Fruit fly (Drosophila melanogaster) whole organism, embryonic: ENCODE data around the gene Gprk2.

Experiments used
- B-H1 ChIP-seq: fragments of 200-800 bp; sonication (Bioruptor generic); IDR thresholded peaks from 3 replicates; pipeline ENCODE4 v1.3.6; 2022; ENCODE audit warnings: missing biosample characterization, missing genetic modification characterization
- CG10209 ChIP-seq: fragments of 200-800 bp; sonication (Bioruptor generic); optimal IDR thresholded peaks from 3 replicates; lab custom pipeline; 2017; ENCODE audit warnings: missing biosample characterization, mild to moderate bottlenecking, missing genetic modification characterization, missing genetic modification reagents
- CG10366 ChIP-seq: fragments of 200-800 bp; sonication (Bioruptor generic); IDR thresholded peaks from 2 replicates; pipeline ENCODE4 v1.3.6; 2022; ENCODE audit warnings: missing biosample characterization, missing genetic modification characterization
- CG10979 ChIP-seq: fragments of 200-800 bp; sonication (Bioruptor generic); optimal IDR thresholded peaks from 2 replicates; lab custom pipeline; 2018; ENCODE audit warnings: missing biosample characterization, mild to moderate bottlenecking, missing genetic modification characterization, moderate library complexity
- CG14710 ChIP-seq: fragments of 200-800 bp; sonication (Bioruptor generic); optimal IDR thresholded peaks from 3 replicates; lab custom pipeline; 2019; ENCODE audit warnings: missing biosample characterization, mild to moderate bottlenecking, missing genetic modification characterization, moderate library complexity
- CG17802 ChIP-seq: fragments of 200-800 bp; sonication (Bioruptor generic); optimal IDR thresholded peaks from 2 replicates; lab custom pipeline; 2018; ENCODE audit warnings: missing biosample characterization, mild to moderate bottlenecking, missing genetic modification characterization, moderate library complexity
- CG2202 ChIP-seq: fragments of 200-800 bp; sonication (Bioruptor generic); optimal IDR thresholded peaks from 2 replicates; lab custom pipeline; 2018; ENCODE audit warnings: missing biosample characterization, mild to moderate bottlenecking, missing genetic modification characterization
- CG34224 ChIP-seq: fragments of 200-800 bp; sonication (Bioruptor generic); IDR thresholded peaks from 3 replicates; pipeline ENCODE4 v1.3.6; 2022; ENCODE audit warnings: missing biosample characterization, missing genetic modification characterization; ENCODE audit not compliant: partially characterized antibody
- CG4404 ChIP-seq: fragments of 200-800 bp; sonication (Bioruptor generic); IDR thresholded peaks from 2 replicates; pipeline ENCODE4 v1.3.6; 2022; ENCODE audit warnings: missing biosample characterization, missing genetic modification characterization
- CG6175 ChIP-seq: fragments of 200-800 bp; sonication (Bioruptor generic); IDR thresholded peaks from 3 replicates; pipeline ENCODE4 v1.3.6; 2022; ENCODE audit warnings: missing biosample characterization, missing genetic modification characterization
- CG6765 ChIP-seq: fragments of 200-800 bp; sonication (Bioruptor generic); optimal IDR thresholded peaks from 3 replicates; lab custom pipeline; 2017; ENCODE audit warnings: missing biosample characterization, mild to moderate bottlenecking, missing genetic modification characterization
- CG7372 ChIP-seq: fragments of 200-800 bp; sonication (Bioruptor generic); IDR thresholded peaks from 2 replicates; pipeline ENCODE4 v1.3.6; 2022; ENCODE audit warnings: missing biosample characterization, missing genetic modification characterization
- CG7963 ChIP-seq: fragments of 200-800 bp; sonication (Bioruptor generic); IDR thresholded peaks from 3 replicates; pipeline ENCODE4 v1.3.6; 2022; ENCODE audit warnings: missing biosample characterization, missing genetic modification characterization; ENCODE audit not compliant: partially characterized antibody
- CG7987 ChIP-seq: fragments of 200-800 bp; sonication (Bioruptor generic); optimal IDR thresholded peaks from 2 replicates; lab custom pipeline; 2018; ENCODE audit warnings: missing biosample characterization, mild to moderate bottlenecking, missing genetic modification characterization, moderate library complexity
- CG9727 ChIP-seq: fragments of 200-800 bp; sonication (Bioruptor generic); optimal IDR thresholded peaks from 3 replicates; lab custom pipeline; 2017; ENCODE audit warnings: missing biosample characterization, mild to moderate bottlenecking, missing genetic modification characterization
- CkIIα-i1 ChIP-seq: fragments of 200-800 bp; sonication (Bioruptor generic); IDR thresholded peaks from 2 replicates; pipeline ENCODE4 v1.3.6; 2022; ENCODE audit warnings: missing biosample characterization, missing genetic modification characterization
- CoRest ChIP-seq: fragments of 200-800 bp; sonication (Bioruptor generic); optimal IDR thresholded peaks from 3 replicates; lab custom pipeline; 2018; ENCODE audit warnings: missing biosample characterization, mild to moderate bottlenecking, missing genetic modification characterization, moderate library complexity
- E2f2 ChIP-seq: fragments of 200-800 bp; sonication (Bioruptor generic); IDR thresholded peaks from 2 replicates; pipeline ENCODE4 v1.3.6; 2022; ENCODE audit warnings: missing biosample characterization, missing genetic modification characterization
- Fer2 ChIP-seq: fragments of 200-800 bp; sonication (Bioruptor generic); optimal IDR thresholded peaks from 2 replicates; lab custom pipeline; 2018; ENCODE audit warnings: missing biosample characterization, mild to moderate bottlenecking, missing genetic modification characterization, moderate library complexity
- Gsc ChIP-seq: fragments of 200-800 bp; sonication (Bioruptor generic); IDR thresholded peaks from 2 replicates; pipeline ENCODE4 v1.3.6; 2022; ENCODE audit warnings: missing biosample characterization, missing genetic modification characterization
- HLH54F ChIP-seq: fragments of 200-800 bp; sonication (Bioruptor generic); optimal IDR thresholded peaks from 3 replicates; lab custom pipeline; 2016; ENCODE audit warnings: missing biosample characterization, missing genetic modification characterization
- Hr3 ChIP-seq: fragments of 200-800 bp; sonication (Bioruptor generic); optimal IDR thresholded peaks from 3 replicates; lab custom pipeline; 2016; ENCODE audit warnings: missing biosample characterization, missing genetic modification characterization
- Myb ChIP-seq: fragments of 200-800 bp; sonication (Bioruptor generic); optimal IDR thresholded peaks from 2 replicates; lab custom pipeline; 2016; ENCODE audit warnings: missing biosample characterization, missing genetic modification characterization
- NK7.1 ChIP-seq: fragments of 200-800 bp; sonication (Bioruptor generic); optimal IDR thresholded peaks from 3 replicates; lab custom pipeline; 2016; ENCODE audit warnings: missing biosample characterization, missing genetic modification characterization
- Spps ChIP-seq: fragments of 200-800 bp; sonication (Bioruptor generic); optimal IDR thresholded peaks from 2 replicates; lab custom pipeline; 2018; ENCODE audit warnings: missing biosample characterization, mild to moderate bottlenecking, missing genetic modification characterization
- Sry-β ChIP-seq: fragments of 200-800 bp; sonication (Bioruptor generic); optimal IDR thresholded peaks from 2 replicates; lab custom pipeline; 2018; ENCODE audit warnings: missing biosample characterization, mild to moderate bottlenecking, missing genetic modification characterization, moderate library complexity
- Trl ChIP-seq, 3 experiments: fragments of >200 bp in 2 of 3; fragments of 200-800 bp in 1 of 3; sonication (Bioruptor generic) in 1 of 3; optimal IDR thresholded peaks; 2 replicates in 1 of 3; 3 replicates in 2 of 3; lab custom pipeline; 2016 to 2017; ENCODE audit warnings: missing biosample characterization in 1 of 3, missing genetic modification characterization in 1 of 3
- Usf ChIP-seq: fragments of 200-800 bp; sonication (Bioruptor generic); optimal IDR thresholded peaks from 2 replicates; lab custom pipeline; 2017; ENCODE audit warnings: missing genotype, missing biosample characterization, missing genetic modification characterization
- ap ChIP-seq: fragments of 200-800 bp; sonication (Bioruptor generic); IDR thresholded peaks from 2 replicates; pipeline ENCODE4 v1.3.6; 2022; ENCODE audit warnings: missing biosample characterization, missing genetic modification characterization
- bsh ChIP-seq, 2 experiments: fragments of 200-800 bp; sonication (Bioruptor generic); optimal IDR thresholded peaks; 2 replicates each; lab custom pipeline; 2017 to 2018; ENCODE audit warnings: mild to moderate bottlenecking in 2 of 2, missing biosample characterization in 2 of 2, missing genetic modification characterization in 2 of 2, moderate library complexity in 1 of 2
- cad ChIP-seq: fragments of >200 bp; optimal IDR thresholded peaks from 2 replicates; lab custom pipeline; 2017; ENCODE audit warnings: missing biosample characterization, missing genetic modification characterization
- caup ChIP-seq: fragments of 200-800 bp; sonication (Bioruptor generic); optimal IDR thresholded peaks from 3 replicates; lab custom pipeline; 2017; ENCODE audit warnings: missing biosample characterization, mild to moderate bottlenecking, missing genetic modification characterization, moderate library complexity; ENCODE audit not compliant: severe bottlenecking
- dati ChIP-seq: fragments of 200-800 bp; sonication (Bioruptor generic); IDR thresholded peaks from 2 replicates; pipeline ENCODE4 v1.3.6; 2022; ENCODE audit warnings: missing biosample characterization, missing genetic modification characterization
- disco-r ChIP-seq: fragments of 200-800 bp; sonication (Bioruptor generic); optimal IDR thresholded peaks from 2 replicates; lab custom pipeline; 2016; ENCODE audit warnings: missing biosample characterization, missing genetic modification characterization
- dysf ChIP-seq: fragments of 200-800 bp; sonication (Bioruptor generic); IDR thresholded peaks from 3 replicates; pipeline ENCODE4 v1.3.6; 2022; ENCODE audit warnings: missing biosample characterization, missing genetic modification characterization
- ems ChIP-seq: fragments of 200-800 bp; sonication (Bioruptor generic); optimal IDR thresholded peaks from 3 replicates; lab custom pipeline; 2016; ENCODE audit warnings: missing biosample characterization, missing genetic modification characterization
- esg ChIP-seq: fragments of 200-800 bp; sonication (Bioruptor generic); conservative IDR thresholded peaks from 2 replicates; pipeline ENCODE4 v1.3.6; 2022; ENCODE audit warnings: missing biosample characterization, missing genetic modification characterization
- ewg ChIP-seq: fragments of 200-800 bp; sonication (Bioruptor generic); optimal IDR thresholded peaks from 3 replicates; lab custom pipeline; 2017; ENCODE audit warnings: mild to moderate bottlenecking, missing biosample characterization, missing genetic modification reagents, missing genetic modification characterization
- fd96Cb ChIP-seq: fragments of 200-800 bp; sonication (Bioruptor generic); optimal IDR thresholded peaks from 2 replicates; lab custom pipeline; 2018; ENCODE audit warnings: missing biosample characterization, mild to moderate bottlenecking, missing genetic modification characterization, moderate library complexity
- ham ChIP-seq: fragments of 200-800 bp; sonication (Bioruptor generic); IDR thresholded peaks from 2 replicates; pipeline ENCODE4 v1.3.6; 2022; ENCODE audit warnings: missing biosample characterization, missing genetic modification characterization
- hth ChIP-seq: fragments of >200 bp; optimal IDR thresholded peaks from 2 replicates; lab custom pipeline; 2017; ENCODE audit warnings: inconsistent platforms
- jumu ChIP-seq: fragments of 200-800 bp; sonication (Bioruptor generic); optimal IDR thresholded peaks from 3 replicates; lab custom pipeline; 2016; ENCODE audit warnings: missing biosample characterization, missing genetic modification characterization
- ken ChIP-seq: fragments of 200-800 bp; sonication (Bioruptor generic); IDR thresholded peaks from 3 replicates; pipeline ENCODE4 v1.3.6; 2022; ENCODE audit warnings: missing biosample characterization, missing genetic modification characterization
- lola ChIP-seq, 3 experiments: fragments of >200 bp in 2 of 3; fragments of 200-800 bp in 1 of 3; sonication (Bioruptor generic) in 1 of 3; optimal IDR thresholded peaks; 2 replicates each; lab custom pipeline; 2017 to 2019; ENCODE audit warnings: missing biosample characterization in 3 of 3, missing genetic modification characterization in 3 of 3, mild to moderate bottlenecking in 1 of 3, moderate library complexity in 1 of 3
- pan ChIP-seq, 4 experiments: fragments of >200 bp in 3 of 4; fragments of 200-800 bp in 1 of 4; sonication (Bioruptor generic) in 1 of 4; optimal IDR thresholded peaks in 3 of 4; IDR thresholded peaks in 1 of 4; 2 replicates each; pipeline versions ENCODE4 v1.3.6 to Lab custom; 2017 to 2022; ENCODE audit warnings: missing biosample characterization in 2 of 4, missing genetic modification characterization in 2 of 4, mixed read lengths in 1 of 4
- pb ChIP-seq: fragments of 200-800 bp; sonication (Bioruptor generic); optimal IDR thresholded peaks from 3 replicates; lab custom pipeline; 2016; ENCODE audit warnings: missing biosample characterization, missing genetic modification characterization
- sim ChIP-seq: fragments of 200-800 bp; sonication (Bioruptor generic); IDR thresholded peaks from 2 replicates; pipeline ENCODE4 v1.3.6; 2022; ENCODE audit warnings: missing biosample characterization, missing genetic modification characterization
- sob ChIP-seq: fragments of 200-800 bp; sonication (Bioruptor generic); IDR thresholded peaks from 2 replicates; pipeline ENCODE4 v1.3.6; 2022; ENCODE audit warnings: missing biosample characterization, missing genetic modification characterization
- ssp ChIP-seq: fragments of 200-800 bp; sonication (Bioruptor generic); IDR thresholded peaks from 2 replicates; pipeline ENCODE4 v1.3.6; 2022; ENCODE audit warnings: missing biosample characterization, missing genetic modification characterization
- tap ChIP-seq: fragments of 200-800 bp; optimal IDR thresholded peaks from 3 replicates; lab custom pipeline; 2019; ENCODE audit warnings: missing biosample characterization, mild to moderate bottlenecking, missing genetic modification characterization, moderate library complexity
- trh ChIP-seq: fragments of 200-800 bp; sonication (Bioruptor generic); optimal IDR thresholded peaks from 2 replicates; lab custom pipeline; 2016; ENCODE audit warnings: missing biosample characterization, missing genetic modification characterization
- vvl ChIP-seq: fragments of 200-800 bp; sonication (Bioruptor generic); IDR thresholded peaks from 2 replicates; pipeline ENCODE4 v1.3.6; 2022; ENCODE audit warnings: missing biosample characterization, missing genetic modification characterization

The Gprk2 gene

dm6 chr3R:31463012-31463366 is 57.9 kb downstream of the Gprk2 start, which contains the start of the genes CG11334 and CG11333 (continued):
- TF ChIP-seq CG6175 = no peak
- no peak for TF ChIP-seq vvl (GFP tag; lab: Robert Waterston, UW)
- TF ChIP-seq Usf (GFP tag; lab: Kevin White, UChicago) = no peak
- no peak for TF ChIP-seq dati (GFP tag; lab: Robert Waterston, UW)
- TF ChIP-seq fd96Cb (tag; lab: Kevin White, UChicago) = no peak
- TF ChIP-seq ssp (GFP tag; lab: Robert Waterston, UW) = no peak
- no peak for TF ChIP-seq CG7987 (GFP tag; lab: Kevin White, UChicago)
- TF ChIP-seq dysf (GFP tag; lab: Robert Waterston, UW) = no peak
- no peak for TF ChIP-seq ap (GFP tag; lab: Robert Waterston, UW)
- no peak for TF ChIP-seq cad (GFP tag; lab: Kevin White, UChicago)
- TF ChIP-seq Fer2 = no peak
- TF ChIP-seq Hr3 = no peak
- TF ChIP-seq E2f2 = peak; percentile 99
- TF ChIP-seq Sry-β (GFP tag; lab: Kevin White, UChicago) = no peak
- TF ChIP-seq disco-r (GFP tag; lab: Kevin White, UChicago) = no peak
- no peak for TF ChIP-seq CG7372 (GFP tag; lab: Robert Waterston, UW)
- no peak for TF ChIP-seq CG10366 (GFP tag; lab: Robert Waterston, UW)
- TF ChIP-seq CkIIα-i1 (GFP tag; lab: Robert Waterston, UW) = no peak
- TF ChIP-seq CG2202 (tag; lab: Kevin White, UChicago) = no peak
- TF ChIP-seq ewg (GFP tag; lab: Kevin White, UChicago) = no peak
- TF ChIP-seq CG9727 (GFP tag; lab: Kevin White, UChicago) = no peak
- TF ChIP-seq NK7.1 = no peak
- no peak for TF ChIP-seq bsh (GFP tag; optimal IDR thresholded peaks at IDR 0.05; lab: Kevin White, UChicago)
- no peak for TF ChIP-seq tap (tag; lab: Kevin White, UChicago)
- peak; percentile 28 for TF ChIP-seq CoRest (tag; lab: Kevin White, UChicago)
- TF ChIP-seq ham (GFP tag; lab: Robert Waterston, UW) = no peak
- TF ChIP-seq Myb (GFP tag; lab: Kevin White, UChicago) = no peak
- TF ChIP-seq CG7963 = no peak
- no peak for TF ChIP-seq ken
- TF ChIP-seq CG14710 (tag; lab: Kevin White, UChicago) = peak; percentile 20
- TF ChIP-seq sim (GFP tag; lab: Robert Waterston, UW) = no peak
- TF ChIP-seq jumu (GFP tag; lab: Kevin White, UChicago) = no peak
- TF ChIP-seq CG6765 = no peak
- no peak for TF ChIP-seq CG34224
- no peak for TF ChIP-seq esg (GFP tag; lab: Robert Waterston, UW)
- TF ChIP-seq trh (GFP tag; lab: Kevin White, UChicago) = no peak
- no peak for TF ChIP-seq B-H1 (GFP tag; lab: Robert Waterston, UW)
- TF ChIP-seq sob (GFP tag; lab: Robert Waterston, UW) = no peak
- TF ChIP-seq CG10209 (GFP tag; lab: Kevin White, UChicago) = no peak
- no peak for TF ChIP-seq CG4404
- TF ChIP-seq pb = no peak
- TF ChIP-seq pan (optimal IDR thresholded peaks at IDR 0.05; lab: Kevin White, UChicago) = no peak
- TF ChIP-seq pan (GFP tag; optimal IDR thresholded peaks at IDR 0.05 in 1 of 2, IDR thresholded peaks at IDR 0.05 in 1 of 2) = no peak
- no peak for TF ChIP-seq Trl (optimal IDR thresholded peaks at IDR 0.05; lab: Kevin White, UChicago)
- no peak for TF ChIP-seq Trl (GFP tag; optimal IDR thresholded peaks at IDR 0.05; lab: Kevin White, UChicago)
- no peak for TF ChIP-seq HLH54F
- no peak for TF ChIP-seq Spps
- TF ChIP-seq hth = no peak
- no peak for TF ChIP-seq ems (GFP tag; lab: Kevin White, UChicago)
- TF ChIP-seq Gsc (GFP tag; lab: Robert Waterston, UW) = no peak
- no peak for TF ChIP-seq caup
- TF ChIP-seq CG10979 (tag; lab: Kevin White, UChicago) = no peak
- TF ChIP-seq lola (GFP tag; optimal IDR thresholded peaks at IDR 0.05; lab: Kevin White, UChicago) = no peak
- no peak for TF ChIP-seq CG17802 (tag; lab: Kevin White, UChicago)
